Worm (Caenorhabditis elegans): Measurements from ENCODE around the gene F54D5.5.

F54D5.5 gene

DNA sequence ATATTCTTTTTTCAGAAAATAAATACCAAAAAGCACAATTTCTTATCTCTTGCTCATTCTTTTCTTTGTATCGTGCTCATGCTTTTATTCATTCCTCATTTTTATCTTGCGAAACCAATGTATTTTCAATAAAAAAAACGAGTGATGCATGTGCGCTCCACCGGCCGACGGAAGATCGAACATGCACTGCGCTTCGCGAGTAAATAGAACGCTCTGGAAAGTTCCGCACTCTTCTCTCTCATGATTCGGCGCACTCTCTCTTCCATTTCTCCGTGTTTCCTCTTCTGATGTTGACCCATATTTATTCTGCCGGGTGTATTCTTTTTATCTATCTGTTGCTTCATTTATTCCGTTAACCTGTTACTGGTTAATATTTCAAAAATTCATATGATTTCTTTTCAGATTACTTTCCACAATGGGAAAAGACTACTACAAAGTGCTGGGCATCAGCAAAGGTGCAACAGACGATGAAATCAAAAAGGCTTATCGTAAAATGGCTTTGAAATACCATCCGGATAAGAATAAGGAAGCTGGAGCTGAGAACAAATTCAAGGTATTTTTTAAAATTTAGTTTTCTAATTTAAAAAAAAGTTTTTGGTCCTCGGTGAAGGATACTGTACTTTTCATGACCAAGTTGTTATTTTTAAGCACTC lies 21.4 kb downstream of the F54D5.5 start, which contains the start of gene dnj-13:
TSS of gene dnj-13 (plus strand) at position 403 of the 653 bp plus-strand sequence.
- TF ChIP-seq nhr-12 (tag; optimal IDR thresholded peaks at IDR 0.05) (peak; percentile 43), nhr-76 (tag; optimal IDR thresholded peaks at IDR 0.05) (no peak), drap-1 (GFP tag; optimal IDR thresholded peaks at IDR 0.05) (peak; percentile 80), ham-2 (GFP tag; optimal IDR thresholded peaks at IDR 0.05) (peak; percentile 36), lsy-2 (tag; optimal IDR thresholded peaks at IDR 0.05) (peak; percentile 81), blmp-1 (tag; optimal IDR thresholded peaks at IDR 0.05) (no peak), lin-13 (tag; optimal IDR thresholded peaks at IDR 0.05) (peak; percentile 93), mls-2 (tag; optimal IDR thresholded peaks at IDR 0.05) (peak; percentile 85), ceh-39 (tag; optimal IDR thresholded peaks at IDR 0.05) (peak; percentile 82), unc-120 (tag; optimal IDR thresholded peaks at IDR 0.05; ENCODE audit: poor library complexity, severe bottlenecking) (peak; percentile 87), zip-8 (tag; optimal IDR thresholded peaks at IDR 0.05) (no peak), lin-32 (GFP tag; optimal IDR thresholded peaks at IDR 0.05) (no peak), nhr-28 (tag; optimal IDR thresholded peaks at IDR 0.05) (peak; percentile 10), elt-1 (tag; optimal IDR thresholded peaks at IDR 0.05; ENCODE audit: borderline replicate concordance, insufficient read depth) (no peak), ces-1 (GFP tag; optimal IDR thresholded peaks at IDR 0.05) (peak; percentile 83), mab-5 (tag; optimal IDR thresholded peaks at IDR 0.05) (no peak), flh-1 (GFP tag; optimal IDR thresholded peaks at IDR 0.05) (no peak), unc-62 (GFP tag; optimal IDR thresholded peaks at IDR 0.05) (peak; percentile 53), pha-4 (tag; optimal IDR thresholded peaks at IDR 0.05) (peak; percentile 98), ceh-83 (GFP tag; optimal IDR thresholded peaks at IDR 0.05) (no peak), sptf-1 (tag; optimal IDR thresholded peaks at IDR 0.05) (peak; percentile 93), ceh-43 (GFP tag; optimal IDR thresholded peaks at IDR 0.05) (no peak), nhr-237 (tag; optimal IDR thresholded peaks at IDR 0.05) (peak; percentile 61), sem-2 (GFP tag; optimal IDR thresholded peaks at IDR 0.05) (no peak), cnd-1 (tag; optimal IDR thresholded peaks at IDR 0.05) (peak; percentile 70), snpc-4 (tag; optimal IDR thresholded peaks at IDR 0.05) (no peak), nhr-2 (tag; optimal IDR thresholded peaks at IDR 0.05) (peak; percentile 35), mep-1 (tag; optimal IDR thresholded peaks at IDR 0.05) (peak; percentile 95), ztf-11 (tag; optimal IDR thresholded peaks at IDR 0.05) (peak; percentile 12), unc-39 (tag; optimal IDR thresholded peaks at IDR 0.05) (no peak), bed-3 (GFP tag; optimal IDR thresholded peaks at IDR 0.05) (no peak), tbx-8 (GFP tag; optimal IDR thresholded peaks at IDR 0.05) (no peak), M03D4.4 (tag; optimal IDR thresholded peaks at IDR 0.05) (peak; percentile 74), hlh-1 (tag; optimal IDR thresholded peaks at IDR 0.05) (peak; percentile 44), elt-3 (tag; optimal IDR thresholded peaks at IDR 0.05) (peak; percentile 35)

ce11 chrII:11544714-11545113 lies 22.1 kb downstream of the F54D5.5 start, which contains the start of gene F54D5.9:
Gene F54D5.9, minus strand, starts transcription at chrII:11544828.
- TF ChIP-seq cnd-1 (tag; optimal IDR thresholded peaks at IDR 0.05) (no peak), flh-1 (GFP tag; optimal IDR thresholded peaks at IDR 0.05) (no peak), ham-2 (GFP tag; optimal IDR thresholded peaks at IDR 0.05) (no peak), lin-32 (GFP tag; optimal IDR thresholded peaks at IDR 0.05) (no peak), hlh-1 (tag; optimal IDR thresholded peaks at IDR 0.05) (no peak), unc-120 (tag; optimal IDR thresholded peaks at IDR 0.05; ENCODE audit: poor library complexity, severe bottlenecking) (no peak), pha-4 (tag; optimal IDR thresholded peaks at IDR 0.05) (no peak), ces-1 (GFP tag; optimal IDR thresholded peaks at IDR 0.05) (no peak)

DNA sequence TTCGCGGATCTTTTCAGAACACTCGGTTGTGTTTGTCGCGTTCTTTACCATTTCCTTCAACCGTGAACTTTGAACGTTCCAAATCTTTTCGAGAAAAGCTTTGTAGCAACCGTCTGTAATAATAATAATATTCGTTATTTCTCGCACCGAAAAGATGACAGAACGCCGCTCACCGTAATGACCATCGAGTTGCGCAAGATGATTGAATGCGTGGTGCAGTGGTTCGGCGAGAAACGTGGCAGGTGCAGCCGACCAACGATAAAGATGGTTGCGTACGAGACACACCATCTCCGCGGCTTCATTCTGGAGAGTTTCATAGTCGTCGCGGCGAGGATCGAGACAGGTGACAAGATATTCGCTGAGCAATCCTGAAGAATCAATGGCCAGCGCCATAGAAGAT lies 23.9 kb downstream of the F54D5.5 start:
- no peak for TF ChIP-seq nhr-28 (tag; optimal IDR thresholded peaks at IDR 0.05)
- peak; percentile 56 for TF ChIP-seq cnd-1 (tag; optimal IDR thresholded peaks at IDR 0.05)
- peak; percentile 62 for TF ChIP-seq zip-8 (tag; optimal IDR thresholded peaks at IDR 0.05)
- peak; percentile 6 for TF ChIP-seq nhr-2 (tag; optimal IDR thresholded peaks at IDR 0.05)
- TF ChIP-seq bed-3 (GFP tag; optimal IDR thresholded peaks at IDR 0.05), result no peak

- TF ChIP-seq ceh-39 (tag; optimal IDR thresholded peaks at IDR 0.05), result no peak
- TF ChIP-seq sptf-1 (tag; optimal IDR thresholded peaks at IDR 0.05), result peak; percentile 58
- no peak for TF ChIP-seq ztf-11 (tag; optimal IDR thresholded peaks at IDR 0.05)
- TF ChIP-seq nhr-76 (tag; optimal IDR thresholded peaks at IDR 0.05), result no peak
- peak; percentile 59 for TF ChIP-seq ces-1 (GFP tag; optimal IDR thresholded peaks at IDR 0.05)
- TF ChIP-seq lsy-2 (tag; optimal IDR thresholded peaks at IDR 0.05), result peak; percentile 8
These were observed 24.4 kb downstream of the F54D5.5 start, which contains the start of gene gtf-2E2 for ce11 chrII:11542385-11542784. Gene gtf-2E2, minus strand, starts transcription at chrII:11542495.
